Fruit fly (Drosophila melanogaster): Measurements from ENCODE around the gene CG15343.

DNA sequence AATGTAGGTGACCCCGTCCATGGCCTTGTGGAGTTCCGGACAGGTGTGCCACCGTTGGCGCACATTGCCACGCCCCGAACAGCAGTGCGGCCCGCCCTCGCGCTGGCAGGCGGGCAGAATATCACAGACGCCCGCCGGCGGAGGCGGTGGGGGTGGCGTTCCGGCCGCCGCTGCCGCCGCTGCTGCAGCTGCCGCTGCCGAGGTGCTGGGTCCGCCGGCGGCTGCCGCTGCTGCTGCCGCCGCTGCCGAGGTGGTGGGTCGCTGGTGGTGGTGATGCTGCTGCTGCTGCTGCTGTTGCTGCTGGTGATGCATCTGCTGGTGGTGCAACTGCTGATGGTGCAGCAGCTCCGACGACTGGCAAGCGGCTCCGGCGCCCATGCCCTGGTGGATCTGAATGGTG is 11.4 kb upstream of the CG15343 start:
- no peak for TF ChIP-seq esn (GFP tag; optimal IDR thresholded peaks at IDR 0.05)
- no peak for TF ChIP-seq CG6854 (GFP tag; optimal IDR thresholded peaks at IDR 0.05)

All from whole organism, prepupa.